Worm (Caenorhabditis elegans): ENCODE results near the gene ife-3.

ife-3 gene

ce11 chrV:53286-53685, 45.7 kb upstream of the ife-3 start:
- TF ChIP-seq hrde-1 (tag; optimal IDR thresholded peaks at IDR 0.05; ENCODE audit: borderline replicate concordance) = peak; percentile 6
- TF ChIP-seq C17E4.6 (GFP tag; IDR thresholded peaks at IDR 0.05) = 0 out of 2 replicates have a peak, but pooled peaks have one; percentile 40
- peak; percentile 38 for TF ChIP-seq ets-4 (GFP tag; optimal IDR thresholded peaks at IDR 0.05)
- no peak for TF ChIP-seq ceh-91 (GFP tag; IDR thresholded peaks at IDR 0.05)
- peak; percentile 61 for TF ChIP-seq T26A5.8 (tag; optimal IDR thresholded peaks at IDR 0.05)
- no peak for TF ChIP-seq mel-28 (tag; optimal IDR thresholded peaks at IDR 0.05; ENCODE audit: borderline replicate concordance)
- no peak for TF ChIP-seq F22D6.2 (tag; optimal IDR thresholded peaks at IDR 0.05)
- no peak for TF ChIP-seq ceh-100 (GFP tag; IDR thresholded peaks at IDR 0.05)
- TF ChIP-seq madf-10 (tag; optimal IDR thresholded peaks at IDR 0.05) = peak; percentile 61
- peak; percentile 96 for TF ChIP-seq lin-26 (GFP tag; IDR thresholded peaks at IDR 0.05)
- peak; percentile 39 for TF ChIP-seq somi-1 (GFP tag; optimal IDR thresholded peaks at IDR 0.05)
- peak; percentile 81 for TF ChIP-seq hmg-1.2 (GFP tag; IDR thresholded peaks at IDR 0.05)
- no peak for TF ChIP-seq lin-40 (tag; optimal IDR thresholded peaks at IDR 0.05)
- TF ChIP-seq mes-4 (tag; optimal IDR thresholded peaks at IDR 0.05) = peak; percentile 37
- TF ChIP-seq ztf-6 (GFP tag; IDR thresholded peaks at IDR 0.05) = peak; percentile 53; the same call in 1 of the 2 replicates
- peak; percentile 96 for TF ChIP-seq Y56A3A.18 (GFP tag; IDR thresholded peaks at IDR 0.05)
- TF ChIP-seq sdz-38 (tag; optimal IDR thresholded peaks at IDR 0.05) = no peak
- TF ChIP-seq nhr-90 (tag; optimal IDR thresholded peaks at IDR 0.05) = peak; percentile 57
- TF ChIP-seq bed-2 (GFP tag; IDR thresholded peaks at IDR 0.05) = 0 out of 2 replicates have a peak, but pooled peaks have one; percentile 21
- TF ChIP-seq madf-3 (GFP tag; IDR thresholded peaks at IDR 0.05) = no peak
- TF ChIP-seq zim-3 (tag; optimal IDR thresholded peaks at IDR 0.05) = peak; percentile 96
- TF ChIP-seq attf-5 (GFP tag; optimal IDR thresholded peaks at IDR 0.05) = no peak
- TF ChIP-seq unc-130 (GFP tag; optimal IDR thresholded peaks at IDR 0.05) = peak; percentile 41
- TF ChIP-seq D2030.7 (GFP tag; IDR thresholded peaks at IDR 0.05) = peak; percentile 65
- peak; percentile 79 for TF ChIP-seq snpc-1.1 (tag; optimal IDR thresholded peaks at IDR 0.05; ENCODE audit: insufficient read depth)
- TF ChIP-seq ama-1 (optimal IDR thresholded peaks at IDR 0.05) = no peak
- peak; percentile 60 to 66 for TF ChIP-seq ama-1 (GFP tag; optimal IDR thresholded peaks at IDR 0.05)
- no peak; the same call in 1 of the 2 replicates for TF ChIP-seq Y53G8AR.9 (GFP tag; conservative IDR thresholded peaks at IDR 0.05)
- TF ChIP-seq dox-1 (GFP tag; IDR thresholded peaks at IDR 0.05) = peak; percentile 70; the same call in 1 of the 2 replicates
- 0 out of 2 replicates have a peak, but pooled peaks have one; percentile 42 for TF ChIP-seq cebp-2 (GFP tag; IDR thresholded peaks at IDR 0.05)
- TF ChIP-seq ztf-3 (GFP tag; optimal IDR thresholded peaks at IDR 0.05) = no peak
- TF ChIP-seq let-607 (tag; optimal IDR thresholded peaks at IDR 0.05) = peak; percentile 54
- no peak for TF ChIP-seq ztf-28 (GFP tag; IDR thresholded peaks at IDR 0.05)
- peak; percentile 59 for TF ChIP-seq lin-54 (GFP tag; optimal IDR thresholded peaks at IDR 0.05)
- 0 out of 2 replicates have a peak, but pooled peaks have one; percentile 21 for TF ChIP-seq madf-8 (GFP tag; conservative IDR thresholded peaks at IDR 0.05)
- no peak for TF ChIP-seq attf-6 (GFP tag; IDR thresholded peaks at IDR 0.05)
- peak; percentile 23 for TF ChIP-seq lsl-1 (GFP tag; optimal IDR thresholded peaks at IDR 0.05)
- peak; percentile 58 for TF ChIP-seq snpc-4 (GFP tag; optimal IDR thresholded peaks at IDR 0.05)
- peak in 2 of 4 experiments; percentile 38 to 80 for TF ChIP-seq snpc-4 (tag; optimal IDR thresholded peaks at IDR 0.05)
- no peak for TF ChIP-seq Y67H2A.10 (GFP tag; conservative IDR thresholded peaks at IDR 0.05)
- TF ChIP-seq mcd-1 (GFP tag; IDR thresholded peaks at IDR 0.05) = no peak; the same call in 1 of the 2 replicates
- no peak; the same call in none of the 2 replicates for TF ChIP-seq madf-6 (GFP tag; IDR thresholded peaks at IDR 0.05)
- TF ChIP-seq F57C9.4 (tag; optimal IDR thresholded peaks at IDR 0.05) = no peak
- TF ChIP-seq athp-1 (tag; optimal IDR thresholded peaks at IDR 0.05) = peak; percentile 69
- TF ChIP-seq lin-35 (GFP tag; optimal IDR thresholded peaks at IDR 0.05) = peak in 1 of 3 experiments; percentile 36
- TF ChIP-seq nhr-80 (tag; optimal IDR thresholded peaks at IDR 0.05) = no peak
- no peak for TF ChIP-seq ccch-3 (GFP tag; optimal IDR thresholded peaks at IDR 0.05)
- TF ChIP-seq F37B4.10 (GFP tag; IDR thresholded peaks at IDR 0.05) = no peak
- TF ChIP-seq mxl-1 (tag; optimal IDR thresholded peaks at IDR 0.05) = peak; percentile 54

Measured in whole organism, young adult.